Fruit fly (Drosophila melanogaster) whole organism, pupa: ENCODE measurements around the gene dally.

Source experiments
- CG10348 ChIP-seq: fragments of 200-800 bp; sonication (Bioruptor generic); IDR thresholded peaks from 2 replicates; pipeline ENCODE4 v1.3.6; 2022; ENCODE audit warnings: missing biosample characterization, missing genetic modification characterization
- CG12605 ChIP-seq: fragments of 200-800 bp; sonication (Bioruptor generic); IDR thresholded peaks from 2 replicates; pipeline ENCODE4 v1.3.6; 2022; ENCODE audit warnings: missing biosample characterization, missing genetic modification characterization
- CG13204 ChIP-seq: fragments of 200-800 bp; sonication (Bioruptor generic); optimal IDR thresholded peaks from 2 replicates; lab custom pipeline; 2018; ENCODE audit warnings: missing biosample characterization, mild to moderate bottlenecking, missing genetic modification characterization, moderate library complexity
- CG14655 ChIP-seq: fragments of 200-800 bp; sonication (Bioruptor generic); optimal IDR thresholded peaks from 3 replicates; lab custom pipeline; 2017; ENCODE audit warnings: mild to moderate bottlenecking, missing biosample characterization, missing genetic modification reagents, missing genetic modification characterization
- CG15710 ChIP-seq: fragments of 200-800 bp; sonication (Bioruptor generic); optimal IDR thresholded peaks from 2 replicates; lab custom pipeline; 2018; ENCODE audit warnings: missing biosample characterization, mild to moderate bottlenecking, missing genetic modification characterization, moderate library complexity
- CG17806 ChIP-seq: fragments of 200-800 bp; sonication (Bioruptor generic); optimal IDR thresholded peaks from 2 replicates; lab custom pipeline; 2018; ENCODE audit warnings: missing biosample characterization, mild to moderate bottlenecking, missing genetic modification characterization, moderate library complexity
- CG32121 ChIP-seq: fragments of 200-800 bp; sonication (Bioruptor generic); IDR thresholded peaks from 2 replicates; pipeline ENCODE4 v1.3.6; 2022; ENCODE audit warnings: missing biosample characterization, missing genetic modification characterization
- CG8159 ChIP-seq: fragments of 200-800 bp; sonication (Bioruptor generic); optimal IDR thresholded peaks from 3 replicates; lab custom pipeline; 2018; ENCODE audit warnings: missing biosample characterization, mild to moderate bottlenecking, missing genetic modification characterization, moderate library complexity
- EcR ChIP-seq: fragments of 200-800 bp; sonication (Bioruptor generic); optimal IDR thresholded peaks from 3 replicates; lab custom pipeline; 2019; ENCODE audit warnings: missing biosample characterization, missing genetic modification characterization, mild to moderate bottlenecking, moderate library complexity, missing genetic modification reagents
- Ets98B ChIP-seq: fragments of 200-800 bp; sonication (Bioruptor generic); IDR thresholded peaks from 2 replicates; pipeline ENCODE4 v1.3.6; 2022; ENCODE audit warnings: missing biosample characterization, missing genetic modification characterization
- Pif1A ChIP-seq: fragments of 200-800 bp; sonication (Bioruptor generic); optimal IDR thresholded peaks from 3 replicates; lab custom pipeline; 2016; ENCODE audit warnings: missing biosample characterization, missing genetic modification characterization
- gl ChIP-seq: fragments of 200-800 bp; sonication (Bioruptor generic); optimal IDR thresholded peaks from 2 replicates; lab custom pipeline; 2018; ENCODE audit warnings: missing biosample characterization, mild to moderate bottlenecking, missing genetic modification characterization

DNA sequence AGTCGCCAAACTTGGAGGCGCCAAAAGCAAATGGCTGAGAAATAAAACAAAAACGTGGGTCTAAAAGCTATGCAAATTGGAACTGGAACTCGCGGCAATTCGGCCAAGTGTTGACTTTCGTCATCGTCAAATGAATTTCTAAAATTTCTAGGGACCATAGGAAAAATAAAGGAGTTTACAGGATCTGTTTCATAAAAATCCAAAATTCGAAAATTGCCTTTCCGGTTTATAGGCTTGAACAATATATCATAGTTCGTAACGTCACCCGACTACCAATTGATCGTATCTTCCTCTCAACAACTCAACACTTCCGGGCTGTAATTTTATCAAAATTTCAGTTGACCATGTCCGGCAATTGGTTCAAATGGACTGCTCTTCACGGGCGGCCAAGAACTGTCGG is 8.9 kb downstream of the dally start, which contains the start of gene CG32026:
- no peak for TF ChIP-seq CG32121 (GFP tag; lab: Robert Waterston, UW)
- no peak for TF ChIP-seq EcR (GFP tag; lab: Kevin White, UChicago)
- TF ChIP-seq CG12605 (GFP tag; lab: Robert Waterston, UW), result no peak
- TF ChIP-seq CG15710 (tag; lab: Kevin White, UChicago), result no peak
- TF ChIP-seq Pif1A (GFP tag; lab: Kevin White, UChicago), result no peak
- TF ChIP-seq CG8159 (tag; lab: Kevin White, UChicago), result no peak
- TF ChIP-seq CG10348, result no peak
- no peak for TF ChIP-seq CG17806 (tag; lab: Kevin White, UChicago)
- no peak for TF ChIP-seq gl
- TF ChIP-seq CG14655, result no peak
- TF ChIP-seq CG13204 (GFP tag; lab: Kevin White, UChicago), result no peak
- TF ChIP-seq Ets98B (GFP tag; lab: Robert Waterston, UW), result no peak
